Worm (Caenorhabditis elegans) whole organism, early embryonic: ENCODE measurements around the gene inx-8.

Experiments
- B0310.2 ChIP-seq: sonication (generic microtip); optimal IDR thresholded peaks from 2 replicates; lab custom pipeline; 2016; ENCODE audit warnings: mild to moderate bottlenecking, missing genetic modification characterization, missing compliant biosample characterization
- F13C5.2 ChIP-seq: sonication (generic microtip); optimal IDR thresholded peaks from 2 replicates; lab custom pipeline; 2017; ENCODE audit warnings: mild to moderate bottlenecking, missing genetic modification characterization, inconsistent platforms, missing compliant biosample characterization
- aly-1 ChIP-seq: sonication (generic microtip); optimal IDR thresholded peaks from 2 replicates; lab custom pipeline; 2016; ENCODE audit warnings: missing genetic modification characterization, missing compliant biosample characterization
- ama-1 ChIP-seq: fragments of 150-350 bp; optimal IDR thresholded peaks from 2 replicates; lab custom pipeline; 2014
- ceh-13 ChIP-seq: fragments of 200-800 bp; sonication (Bioruptor generic); optimal IDR thresholded peaks from 2 replicates; lab custom pipeline; 2018; ENCODE audit warnings: mild to moderate bottlenecking, missing genetic modification characterization, missing compliant biosample characterization
- ceh-36 ChIP-seq: sonication (generic microtip); optimal IDR thresholded peaks from 2 replicates; lab custom pipeline; 2016; ENCODE audit warnings: missing genetic modification characterization, inconsistent platforms, missing compliant biosample characterization
- ets-7 ChIP-seq: sonication (generic microtip); optimal IDR thresholded peaks from 2 replicates; lab custom pipeline; 2016; ENCODE audit warnings: missing genotype, missing genetic modification characterization, missing compliant biosample characterization
- hmbx-1 ChIP-seq: sonication (generic microtip); optimal IDR thresholded peaks from 2 replicates; lab custom pipeline; 2016; ENCODE audit warnings: mild to moderate bottlenecking, missing genetic modification characterization, missing compliant biosample characterization
- hnd-1 ChIP-seq: sonication (generic microtip); optimal IDR thresholded peaks from 2 replicates; lab custom pipeline; 2016; ENCODE audit warnings: missing genetic modification characterization, missing compliant biosample characterization
- pes-1 ChIP-seq: fragments of 200-800 bp; sonication (Bioruptor generic); IDR thresholded peaks from 2 replicates; pipeline ENCODE4 v1.3.6; 2022; ENCODE audit warnings: missing genetic modification reagents, missing genetic modification characterization, missing compliant biosample characterization
- sea-1 ChIP-seq: fragments of 200-800 bp; sonication (Bioruptor generic); conservative IDR thresholded peaks from 2 replicates; pipeline ENCODE4 v1.3.6; 2022; ENCODE audit warnings: missing genetic modification characterization, missing compliant biosample characterization
- tbx-37 ChIP-seq: fragments of 200-800 bp; sonication (Bioruptor generic); conservative IDR thresholded peaks from 2 replicates; pipeline ENCODE4 v1.3.6; 2022; ENCODE audit warnings: missing genetic modification reagents, missing genetic modification characterization, missing compliant biosample characterization
- tra-4 ChIP-seq: sonication (generic microtip); optimal IDR thresholded peaks from 2 replicates; lab custom pipeline; 2017; ENCODE audit warnings: missing genetic modification characterization, missing compliant biosample characterization

ce11 chrIV:11644705-11645104 is 28.9 kb upstream of the inx-8 start:
- TF ChIP-seq aly-1 (no peak), ama-1 (lab: Kevin White, UChicago) (no peak), B0310.2 (tag; lab: Kevin White, UChicago) (no peak), ceh-36 (no peak), ceh-13 (GFP tag; lab: Kevin White, UChicago) (no peak), tbx-37 (GFP tag; lab: Robert Waterston, UW) (no peak), F13C5.2 (tag; lab: Kevin White, UChicago) (no peak), pes-1 (GFP tag; lab: Robert Waterston, UW) (no peak), hmbx-1 (tag; lab: Kevin White, UChicago) (no peak), ets-7 (tag; lab: Kevin White, UChicago) (no peak), sea-1 (no peak), tra-4 (tag; lab: Kevin White, UChicago) (no peak), hnd-1 (tag; lab: Kevin White, UChicago) (no peak)
